Worm (Caenorhabditis elegans): ENCODE measurements around the gene rps-27.

ce11 chrV:116243-116642 is 12.4 kb upstream of the rps-27 start:
- no peak for TF ChIP-seq ztf-4 (tag; optimal IDR thresholded peaks at IDR 0.05)
- no peak for TF ChIP-seq elt-3 (tag; optimal IDR thresholded peaks at IDR 0.05)
- no peak for TF ChIP-seq crh-2 (tag; optimal IDR thresholded peaks at IDR 0.05)
- no peak for TF ChIP-seq ama-1 (optimal IDR thresholded peaks at IDR 0.05)
- no peak for TF ChIP-seq nhr-237 (tag; optimal IDR thresholded peaks at IDR 0.05)
- no peak for TF ChIP-seq fos-1 (tag; optimal IDR thresholded peaks at IDR 0.05)
- TF ChIP-seq elt-1 (tag; optimal IDR thresholded peaks at IDR 0.05), result no peak
- TF ChIP-seq unc-62 (GFP tag; optimal IDR thresholded peaks at IDR 0.05), result no peak
- no peak for TF ChIP-seq lsy-2 (tag; optimal IDR thresholded peaks at IDR 0.05)
- TF ChIP-seq egl-27 (tag; optimal IDR thresholded peaks at IDR 0.05), result no peak
- TF ChIP-seq F13H6.1 (tag; optimal IDR thresholded peaks at IDR 0.05), result no peak
- TF ChIP-seq dmd-4 (tag; optimal IDR thresholded peaks at IDR 0.05), result no peak

Data from whole organism, L2 larva.